Fruit fly (Drosophila melanogaster) whole organism, embryonic: ENCODE measurements around the gene CG10793.

Experiments used
- Ada2b ChIP-seq: fragments of 200-800 bp; sonication (Bioruptor generic); IDR thresholded peaks from 2 replicates; pipeline ENCODE4 v1.3.6; 2022; ENCODE audit warnings: missing biosample characterization, missing genetic modification characterization
- Bdp1 ChIP-seq: fragments of 200-800 bp; sonication (Bioruptor generic); optimal IDR thresholded peaks from 3 replicates; lab custom pipeline; 2016; ENCODE audit warnings: missing biosample characterization, missing genetic modification characterization
- Bteb2 ChIP-seq: fragments of 200-800 bp; sonication (Bioruptor generic); optimal IDR thresholded peaks from 2 replicates; lab custom pipeline; 2016; ENCODE audit warnings: missing biosample characterization, missing genetic modification characterization
- C15 ChIP-seq: fragments of 200-800 bp; sonication (Bioruptor generic); IDR thresholded peaks from 3 replicates; pipeline ENCODE4 v1.3.6; 2022; ENCODE audit warnings: missing biosample characterization, missing genetic modification characterization
- CG10209 ChIP-seq: fragments of 200-800 bp; sonication (Bioruptor generic); optimal IDR thresholded peaks from 3 replicates; lab custom pipeline; 2017; ENCODE audit warnings: missing biosample characterization, mild to moderate bottlenecking, missing genetic modification characterization, missing genetic modification reagents
- CG1024 ChIP-seq: fragments of 200-800 bp; sonication (Bioruptor generic); IDR thresholded peaks from 2 replicates; pipeline ENCODE4 v1.3.6; 2022; ENCODE audit warnings: missing biosample characterization, missing genetic modification characterization
- CG10321 ChIP-seq: fragments of 200-800 bp; sonication (Bioruptor generic); IDR thresholded peaks from 2 replicates; pipeline ENCODE4 v1.3.6; 2022; ENCODE audit warnings: missing biosample characterization, missing genetic modification characterization
- CG10959 ChIP-seq: fragments of 200-800 bp; sonication (Bioruptor generic); IDR thresholded peaks from 2 replicates; pipeline ENCODE4 v1.3.6; 2022; ENCODE audit warnings: missing biosample characterization, missing genetic modification characterization
- CG11398 ChIP-seq: fragments of 200-800 bp; sonication (Bioruptor generic); optimal IDR thresholded peaks from 2 replicates; lab custom pipeline; 2016; ENCODE audit warnings: missing biosample characterization, missing genetic modification characterization
- CG11560 ChIP-seq: fragments of 200-800 bp; sonication (Bioruptor generic); IDR thresholded peaks from 3 replicates; pipeline ENCODE4 v1.3.6; 2022; ENCODE audit warnings: missing biosample characterization, missing genetic modification characterization
- CG12071 ChIP-seq: fragments of 200-800 bp; sonication (Bioruptor generic); optimal IDR thresholded peaks from 3 replicates; lab custom pipeline; 2018; ENCODE audit warnings: missing biosample characterization, mild to moderate bottlenecking, missing genetic modification characterization
- CG12104 ChIP-seq: fragments of 200-800 bp; sonication (Bioruptor generic); optimal IDR thresholded peaks from 3 replicates; lab custom pipeline; 2016; ENCODE audit warnings: missing biosample characterization, missing genetic modification characterization
- CG12155 ChIP-seq: fragments of 200-800 bp; sonication (Bioruptor generic); optimal IDR thresholded peaks from 3 replicates; lab custom pipeline; 2016; ENCODE audit warnings: missing biosample characterization, missing genetic modification characterization
- CG14860 ChIP-seq: fragments of 200-800 bp; sonication (Bioruptor generic); IDR thresholded peaks from 3 replicates; pipeline ENCODE4 v1.3.6; 2022; ENCODE audit warnings: missing biosample characterization, missing genetic modification characterization; ENCODE audit not compliant: partially characterized antibody
- CG1647 ChIP-seq: fragments of 200-800 bp; sonication (Bioruptor generic); optimal IDR thresholded peaks from 3 replicates; lab custom pipeline; 2016; ENCODE audit warnings: missing biosample characterization, missing genetic modification characterization
- CG17612 ChIP-seq: fragments of 200-800 bp; sonication (Bioruptor generic); IDR thresholded peaks from 2 replicates; pipeline ENCODE4 v1.3.6; 2022; ENCODE audit warnings: missing biosample characterization, missing genetic modification characterization
- CG18476 ChIP-seq: fragments of 200-800 bp; sonication (Bioruptor generic); optimal IDR thresholded peaks from 2 replicates; lab custom pipeline; 2016; ENCODE audit warnings: missing biosample characterization, mild to moderate bottlenecking, missing genetic modification characterization
- CG30020 ChIP-seq: fragments of 200-800 bp; optimal IDR thresholded peaks from 2 replicates; lab custom pipeline; 2019; ENCODE audit warnings: missing biosample characterization, mild to moderate bottlenecking, missing genetic modification characterization, moderate library complexity
- CG31441 ChIP-seq: fragments of 200-800 bp; sonication (Bioruptor generic); IDR thresholded peaks from 2 replicates; pipeline ENCODE4 v1.3.6; 2022; ENCODE audit warnings: missing biosample characterization, missing genetic modification characterization
- CG3407 ChIP-seq: fragments of 200-800 bp; sonication (Bioruptor generic); optimal IDR thresholded peaks from 2 replicates; lab custom pipeline; 2018; ENCODE audit warnings: missing biosample characterization, mild to moderate bottlenecking, missing genetic modification characterization
- CG6765 ChIP-seq: fragments of 200-800 bp; sonication (Bioruptor generic); optimal IDR thresholded peaks from 3 replicates; lab custom pipeline; 2017; ENCODE audit warnings: missing biosample characterization, mild to moderate bottlenecking, missing genetic modification characterization
- CG7963 ChIP-seq: fragments of 200-800 bp; sonication (Bioruptor generic); IDR thresholded peaks from 3 replicates; pipeline ENCODE4 v1.3.6; 2022; ENCODE audit warnings: missing biosample characterization, missing genetic modification characterization; ENCODE audit not compliant: partially characterized antibody
- CG8359 ChIP-seq: fragments of 200-800 bp; sonication (Bioruptor generic); optimal IDR thresholded peaks from 2 replicates; lab custom pipeline; 2017; ENCODE audit warnings: missing biosample characterization, mild to moderate bottlenecking, missing genetic modification characterization, borderline replicate concordance
- CG8478 ChIP-seq: fragments of >200 bp; optimal IDR thresholded peaks from 2 replicates; lab custom pipeline; 2018
- CG9215 ChIP-seq: fragments of 200-800 bp; sonication (Bioruptor generic); IDR thresholded peaks from 2 replicates; pipeline ENCODE4 v1.3.6; 2022; ENCODE audit warnings: missing biosample characterization, missing genetic modification characterization
- CG9932 ChIP-seq: fragments of 200-800 bp; sonication (Bioruptor generic); IDR thresholded peaks from 2 replicates; pipeline ENCODE4 v1.3.6; 2022; ENCODE audit warnings: missing biosample characterization, missing genetic modification characterization
- Dbx ChIP-seq: fragments of 200-800 bp; sonication (Bioruptor generic); IDR thresholded peaks from 3 replicates; pipeline ENCODE4 v1.3.6; 2022; ENCODE audit warnings: missing biosample characterization, missing genetic modification characterization
- Drgx ChIP-seq: fragments of 200-800 bp; sonication (Bioruptor generic); IDR thresholded peaks from 2 replicates; pipeline ENCODE4 v1.3.6; 2022; ENCODE audit warnings: missing biosample characterization, missing genetic modification characterization
- Gug ChIP-seq: fragments of 200-800 bp; sonication (Bioruptor generic); IDR thresholded peaks from 4 replicates; pipeline ENCODE4 v1.3.6; 2022; ENCODE audit warnings: missing biosample characterization, missing genetic modification characterization
- HmgD ChIP-seq: fragments of 200-800 bp; sonication (Bioruptor generic); optimal IDR thresholded peaks from 3 replicates; lab custom pipeline; 2016; ENCODE audit warnings: missing biosample characterization, missing genetic modification characterization
- HmgZ ChIP-seq: fragments of 200-800 bp; sonication (Bioruptor generic); optimal IDR thresholded peaks from 2 replicates; lab custom pipeline; 2018; ENCODE audit warnings: missing biosample characterization, mild to moderate bottlenecking, missing genetic modification characterization
- Hmx ChIP-seq: fragments of 200-800 bp; sonication (Bioruptor generic); optimal IDR thresholded peaks from 2 replicates; lab custom pipeline; 2016; ENCODE audit warnings: missing biosample characterization, missing genetic modification characterization
- Hsf ChIP-seq: fragments of 200-800 bp; sonication (Bioruptor generic); optimal IDR thresholded peaks from 3 replicates; lab custom pipeline; 2016; ENCODE audit warnings: missing biosample characterization, missing genetic modification characterization
- Lim3 ChIP-seq: fragments of 200-800 bp; sonication (Bioruptor generic); IDR thresholded peaks from 2 replicates; pipeline ENCODE4 v1.3.6; 2022; ENCODE audit warnings: missing biosample characterization, missing genetic modification characterization
- Max ChIP-seq: fragments of 200-800 bp; sonication (Bioruptor generic); optimal IDR thresholded peaks from 2 replicates; lab custom pipeline; 2016; ENCODE audit warnings: missing biosample characterization, mild to moderate bottlenecking, missing genetic modification characterization
- Oaz ChIP-seq: fragments of 200-800 bp; sonication (Bioruptor generic); IDR thresholded peaks from 2 replicates; pipeline ENCODE4 v1.3.6; 2022; ENCODE audit warnings: missing biosample characterization, missing genetic modification characterization
- Spps ChIP-seq: fragments of 200-800 bp; sonication (Bioruptor generic); optimal IDR thresholded peaks from 2 replicates; lab custom pipeline; 2018; ENCODE audit warnings: missing biosample characterization, mild to moderate bottlenecking, missing genetic modification characterization
- corto ChIP-seq: fragments of 200-800 bp; sonication (Bioruptor generic); optimal IDR thresholded peaks from 2 replicates; lab custom pipeline; 2016; ENCODE audit warnings: missing biosample characterization, mild to moderate bottlenecking, missing genetic modification characterization, moderate library complexity
- crc ChIP-seq: fragments of 200-800 bp; sonication (Bioruptor generic); optimal IDR thresholded peaks from 2 replicates; lab custom pipeline; 2016; ENCODE audit warnings: missing biosample characterization, missing genetic modification characterization
- eyg ChIP-seq: fragments of 200-800 bp; sonication (Bioruptor generic); optimal IDR thresholded peaks from 3 replicates; lab custom pipeline; 2016; ENCODE audit warnings: missing biosample characterization, missing genetic modification characterization
- fru ChIP-seq: fragments of >200 bp; optimal IDR thresholded peaks from 2 replicates; lab custom pipeline; 2017
- gcm ChIP-seq: fragments of 200-800 bp; sonication (Bioruptor generic); optimal IDR thresholded peaks from 2 replicates; lab custom pipeline; 2019; ENCODE audit warnings: missing biosample characterization, mild to moderate bottlenecking, missing genetic modification characterization, moderate library complexity
- h ChIP-seq: fragments of >200 bp; optimal IDR thresholded peaks from 2 replicates; lab custom pipeline; 2017
- hbn ChIP-seq: fragments of 200-800 bp; sonication (Bioruptor generic); IDR thresholded peaks from 2 replicates; pipeline ENCODE4 v1.3.6; 2022; ENCODE audit warnings: missing biosample characterization, missing genetic modification characterization; ENCODE audit not compliant: partially characterized antibody
- jing ChIP-seq: fragments of 200-800 bp; sonication (Bioruptor generic); optimal IDR thresholded peaks from 2 replicates; lab custom pipeline; 2018; ENCODE audit warnings: missing biosample characterization, mild to moderate bottlenecking, missing genetic modification characterization
- klu ChIP-seq: fragments of 200-800 bp; sonication (Bioruptor generic); IDR thresholded peaks from 2 replicates; pipeline ENCODE4 v1.3.6; 2022; ENCODE audit warnings: missing biosample characterization, missing genetic modification characterization
- oc ChIP-seq: fragments of 200-800 bp; sonication (Bioruptor generic); optimal IDR thresholded peaks from 2 replicates; lab custom pipeline; 2018; ENCODE audit warnings: missing biosample characterization, mild to moderate bottlenecking, missing genetic modification characterization, moderate library complexity
- ranshi ChIP-seq: fragments of 200-800 bp; sonication (Bioruptor generic); IDR thresholded peaks from 2 replicates; pipeline ENCODE4 v1.3.6; 2022; ENCODE audit warnings: missing biosample characterization, missing genetic modification characterization
- schlank ChIP-seq: fragments of 200-800 bp; sonication (Bioruptor generic); optimal IDR thresholded peaks from 2 replicates; lab custom pipeline; 2018; ENCODE audit warnings: missing biosample characterization, mild to moderate bottlenecking, missing genetic modification characterization
- shn ChIP-seq: fragments of 200-800 bp; sonication (Bioruptor generic); optimal IDR thresholded peaks from 3 replicates; lab custom pipeline; 2016; ENCODE audit warnings: missing biosample characterization, missing genetic modification characterization
- stwl ChIP-seq: fragments of 200-800 bp; sonication (Bioruptor generic); optimal IDR thresholded peaks from 3 replicates; lab custom pipeline; 2018; ENCODE audit warnings: missing biosample characterization, mild to moderate bottlenecking, missing genetic modification characterization, moderate library complexity
- tio ChIP-seq: fragments of 200-800 bp; sonication (Bioruptor generic); optimal IDR thresholded peaks from 2 replicates; lab custom pipeline; 2017; ENCODE audit warnings: missing biosample characterization, missing genetic modification characterization, inconsistent platforms
- wek ChIP-seq: fragments of 200-800 bp; sonication (Bioruptor generic); optimal IDR thresholded peaks from 3 replicates; lab custom pipeline; 2018; ENCODE audit warnings: missing biosample characterization, mild to moderate bottlenecking, missing genetic modification characterization, moderate library complexity

Gene CG10793

DNA sequence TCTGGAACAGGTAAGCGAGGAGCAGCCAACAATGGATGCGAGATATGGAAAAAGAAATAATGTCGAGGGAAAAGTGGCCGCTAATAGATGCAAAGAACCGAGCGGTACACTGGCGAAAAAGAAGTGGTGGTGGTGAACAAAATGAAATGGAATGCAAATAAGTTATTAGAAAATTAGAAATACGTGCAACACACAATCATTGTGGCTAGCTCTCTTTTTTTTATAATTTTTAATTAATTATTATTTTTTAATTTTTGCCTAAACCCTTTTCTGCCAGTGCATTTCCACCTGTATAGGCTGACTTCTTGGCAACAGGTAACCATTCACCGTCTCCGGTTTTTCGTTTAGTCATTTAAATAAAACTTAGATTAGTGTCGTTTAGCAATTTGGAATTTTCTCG, 39.0 kb upstream of the CG10793 start (continued):
- TF ChIP-seq CG10321 (GFP tag; lab: Robert Waterston, UW) (no peak), CG31441 (GFP tag; lab: Robert Waterston, UW) (peak; percentile 76), CG11398 (no peak), Dbx (peak; percentile 75), CG10209 (GFP tag; lab: Kevin White, UChicago) (peak; percentile 78), oc (tag; lab: Kevin White, UChicago) (peak; percentile 69), CG12104 (peak; percentile 67), CG9932 (GFP tag; lab: Robert Waterston, UW) (peak; percentile 78), CG1024 (peak; percentile 85), CG12071 (GFP tag; lab: Kevin White, UChicago) (peak; percentile 19), CG8359 (GFP tag; lab: Kevin White, UChicago) (peak; percentile 62), CG17612 (GFP tag; lab: Robert Waterston, UW) (peak; percentile 57; the same call in 1 of the 2 replicates), HmgZ (tag; lab: Kevin White, UChicago) (peak; percentile 10), stwl (tag; lab: Kevin White, UChicago) (peak; percentile 37), h (no peak), shn (GFP tag; lab: Kevin White, UChicago) (peak; percentile 14), Bteb2 (GFP tag; lab: Kevin White, UChicago) (peak; percentile 30), C15 (GFP tag; lab: Robert Waterston, UW) (0 out of 3 replicates have a peak, but pooled peaks have one; percentile 44), tio (GFP tag; lab: Kevin White, UChicago) (peak; percentile 69), CG3407 (GFP tag; lab: Kevin White, UChicago) (peak; percentile 64), crc (GFP tag; lab: Kevin White, UChicago) (peak; percentile 2), CG12155 (peak; percentile 73), Ada2b (GFP tag; lab: Robert Waterston, UW) (peak; percentile 86), CG14860 (no peak), Gug (GFP tag; lab: Robert Waterston, UW) (peak; percentile 58; the same call in 2 of the 4 replicates), wek (GFP tag; lab: Kevin White, UChicago) (no peak), CG18476 (GFP tag; lab: Kevin White, UChicago) (peak; percentile 66), corto (GFP tag; lab: Kevin White, UChicago) (no peak), hbn (no peak), Bdp1 (GFP tag; lab: Kevin White, UChicago) (peak; percentile 53), CG7963 (GFP tag; lab: Robert Waterston, UW) (no peak), CG8478 (no peak), CG1647 (peak; percentile 33), HmgD (GFP tag; lab: Kevin White, UChicago) (no peak), eyg (GFP tag; lab: Kevin White, UChicago) (no peak), Drgx (GFP tag; lab: Robert Waterston, UW) (no peak), Oaz (GFP tag; lab: Robert Waterston, UW) (0 out of 2 replicates have a peak, but pooled peaks have one; percentile 32), jing (GFP tag; lab: Kevin White, UChicago) (peak; percentile 11), CG6765 (GFP tag; lab: Kevin White, UChicago) (peak; percentile 62), Max (GFP tag; lab: Kevin White, UChicago) (peak; percentile 72), Lim3 (GFP tag; lab: Robert Waterston, UW) (peak; percentile 49; the same call in 1 of the 2 replicates), CG9215 (GFP tag; lab: Robert Waterston, UW) (peak; percentile 64), gcm (GFP tag; lab: Kevin White, UChicago) (peak; percentile 73), CG10959 (GFP tag; lab: Robert Waterston, UW) (peak; percentile 91), fru (lab: Kevin White, UChicago) (no peak), Hmx (GFP tag; lab: Kevin White, UChicago) (no peak), CG30020 (tag; lab: Kevin White, UChicago) (peak; percentile 17), schlank (tag; lab: Kevin White, UChicago) (no peak), Spps (tag; lab: Kevin White, UChicago) (peak; percentile 80), Hsf (GFP tag; lab: Kevin White, UChicago) (peak; percentile 65), klu (GFP tag; lab: Robert Waterston, UW) (peak; percentile 64), ranshi (GFP tag; lab: Robert Waterston, UW) (peak; percentile 85), CG11560 (tag; lab: Robert Waterston, UW) (peak; percentile 48; the same call in 2 of the 3 replicates)
